Fruit fly (Drosophila melanogaster) whole organism, embryonic: ENCODE results near the gene CG43350.

Source experiments
- Blimp-1 ChIP-seq: fragments of 200-800 bp; sonication (Bioruptor generic); optimal IDR thresholded peaks from 3 replicates; lab custom pipeline; 2018; ENCODE audit warnings: missing biosample characterization, missing genetic modification characterization, mild to moderate bottlenecking, moderate library complexity, missing genetic modification reagents
- CG10267 ChIP-seq: fragments of 200-800 bp; sonication (Bioruptor generic); optimal IDR thresholded peaks from 2 replicates; lab custom pipeline; 2018; ENCODE audit warnings: missing biosample characterization, mild to moderate bottlenecking, missing genetic modification characterization, moderate library complexity
- CG10366 ChIP-seq: fragments of 200-800 bp; sonication (Bioruptor generic); IDR thresholded peaks from 2 replicates; pipeline ENCODE4 v1.3.6; 2022; ENCODE audit warnings: missing biosample characterization, missing genetic modification characterization
- CG10654 ChIP-seq: fragments of 200-800 bp; sonication (Bioruptor generic); optimal IDR thresholded peaks from 2 replicates; lab custom pipeline; 2016; ENCODE audit warnings: missing biosample characterization, missing genetic modification characterization
- CG11093 ChIP-seq: fragments of 200-800 bp; sonication (Bioruptor generic); IDR thresholded peaks from 3 replicates; pipeline ENCODE4 v1.3.6; 2022; ENCODE audit warnings: missing biosample characterization, missing genetic modification characterization
- CG11456 ChIP-seq: fragments of 200-800 bp; sonication (Bioruptor generic); IDR thresholded peaks from 3 replicates; pipeline ENCODE4 v1.3.6; 2022; ENCODE audit warnings: missing biosample characterization, missing genetic modification characterization
- CG12659 ChIP-seq: fragments of 200-800 bp; sonication (Bioruptor generic); optimal IDR thresholded peaks from 3 replicates; lab custom pipeline; 2017; ENCODE audit warnings: mild to moderate bottlenecking, missing biosample characterization, missing genetic modification reagents, missing genetic modification characterization
- CG13775 ChIP-seq: fragments of 200-800 bp; sonication (Bioruptor generic); optimal IDR thresholded peaks from 3 replicates; lab custom pipeline; 2017; ENCODE audit warnings: missing biosample characterization, mild to moderate bottlenecking, missing genetic modification characterization
- CG1603 ChIP-seq: fragments of 200-800 bp; sonication (Bioruptor generic); optimal IDR thresholded peaks from 2 replicates; lab custom pipeline; 2019; ENCODE audit warnings: missing biosample characterization, mild to moderate bottlenecking, missing genetic modification characterization, moderate library complexity
- CG17361 ChIP-seq: fragments of 200-800 bp; sonication (Bioruptor generic); IDR thresholded peaks from 3 replicates; pipeline ENCODE4 v1.3.6; 2022; ENCODE audit warnings: missing biosample characterization, missing genetic modification characterization
- CG18476 ChIP-seq: fragments of 200-800 bp; sonication (Bioruptor generic); optimal IDR thresholded peaks from 2 replicates; lab custom pipeline; 2016; ENCODE audit warnings: missing biosample characterization, mild to moderate bottlenecking, missing genetic modification characterization
- CG2678 ChIP-seq: fragments of 200-800 bp; sonication (Bioruptor generic); optimal IDR thresholded peaks from 3 replicates; lab custom pipeline; 2019; ENCODE audit warnings: missing biosample characterization, mild to moderate bottlenecking, missing genetic modification characterization, moderate library complexity
- CG30403 ChIP-seq: fragments of 200-800 bp; sonication (Bioruptor generic); optimal IDR thresholded peaks from 3 replicates; lab custom pipeline; 2016; ENCODE audit warnings: missing biosample characterization, missing genetic modification characterization
- CG34422 ChIP-seq: fragments of 200-800 bp; sonication (Bioruptor generic); IDR thresholded peaks from 3 replicates; pipeline ENCODE4 v1.3.6; 2022; ENCODE audit warnings: missing biosample characterization, missing genetic modification characterization
- CG3726 ChIP-seq: fragments of 200-800 bp; sonication (Bioruptor generic); IDR thresholded peaks from 3 replicates; pipeline ENCODE4, ENCODE4 v1.3.6; 2022; ENCODE audit warnings: missing biosample characterization, missing genetic modification characterization
- CG3838 ChIP-seq: fragments of 200-800 bp; sonication (Bioruptor generic); optimal IDR thresholded peaks from 3 replicates; lab custom pipeline; 2016; ENCODE audit warnings: missing biosample characterization, missing genetic modification characterization
- CG42726 ChIP-seq: fragments of 200-800 bp; sonication (Bioruptor generic); IDR thresholded peaks from 2 replicates; pipeline ENCODE4 v1.3.6; 2022; ENCODE audit warnings: missing biosample characterization, missing genetic modification characterization; ENCODE audit not compliant: partially characterized antibody
- CG6791 ChIP-seq: fragments of 200-800 bp; sonication (Bioruptor generic); IDR thresholded peaks from 3 replicates; pipeline ENCODE4 v1.3.6; 2022; ENCODE audit warnings: missing biosample characterization, missing genetic modification characterization; ENCODE audit not compliant: partially characterized antibody
- CG6813 ChIP-seq: fragments of 200-800 bp; sonication (Bioruptor generic); optimal IDR thresholded peaks from 2 replicates; lab custom pipeline; 2017; ENCODE audit warnings: missing biosample characterization, missing genetic modification characterization, mild to moderate bottlenecking, moderate library complexity, missing genetic modification reagents
- CG8944 ChIP-seq: fragments of 200-800 bp; sonication (Bioruptor generic); optimal IDR thresholded peaks from 3 replicates; lab custom pipeline; 2016; ENCODE audit warnings: missing biosample characterization, missing genetic modification characterization
- CG9727 ChIP-seq: fragments of 200-800 bp; sonication (Bioruptor generic); optimal IDR thresholded peaks from 3 replicates; lab custom pipeline; 2017; ENCODE audit warnings: missing biosample characterization, mild to moderate bottlenecking, missing genetic modification characterization
- CG9932 ChIP-seq: fragments of 200-800 bp; sonication (Bioruptor generic); IDR thresholded peaks from 2 replicates; pipeline ENCODE4 v1.3.6; 2022; ENCODE audit warnings: missing biosample characterization, missing genetic modification characterization
- CoRest ChIP-seq: fragments of 200-800 bp; sonication (Bioruptor generic); optimal IDR thresholded peaks from 3 replicates; lab custom pipeline; 2018; ENCODE audit warnings: missing biosample characterization, mild to moderate bottlenecking, missing genetic modification characterization, moderate library complexity
- CrebB ChIP-seq: fragments of 200-800 bp; sonication (Bioruptor generic); optimal IDR thresholded peaks from 3 replicates; lab custom pipeline; 2018; ENCODE audit warnings: missing biosample characterization, mild to moderate bottlenecking, missing genetic modification characterization
- Fer2 ChIP-seq: fragments of 200-800 bp; sonication (Bioruptor generic); optimal IDR thresholded peaks from 2 replicates; lab custom pipeline; 2018; ENCODE audit warnings: missing biosample characterization, mild to moderate bottlenecking, missing genetic modification characterization, moderate library complexity
- Fer3 ChIP-seq: fragments of 200-800 bp; sonication (Bioruptor generic); optimal IDR thresholded peaks from 2 replicates; lab custom pipeline; 2018; ENCODE audit warnings: missing biosample characterization, mild to moderate bottlenecking, missing genetic modification characterization, moderate library complexity
- GATAe ChIP-seq: fragments of 200-800 bp; sonication (Bioruptor generic); conservative IDR thresholded peaks from 2 replicates; pipeline ENCODE4 v1.3.6; 2022; ENCODE audit warnings: missing biosample characterization, missing genetic modification characterization
- Hr51 ChIP-seq, 2 experiments: fragments of 200-800 bp; sonication (Bioruptor generic); optimal IDR thresholded peaks; 2 replicates in 1 of 2; 3 replicates in 1 of 2; lab custom pipeline; 2016 to 2018; ENCODE audit warnings: missing biosample characterization in 2 of 2, missing genetic modification characterization in 2 of 2, mild to moderate bottlenecking in 1 of 2, moderate library complexity in 1 of 2
- Hr78 ChIP-seq, 2 experiments: fragments of 200-800 bp in 1 of 2; fragments of >200 bp in 1 of 2; sonication (Bioruptor generic) in 1 of 2; optimal IDR thresholded peaks; 2 replicates each; lab custom pipeline; 2017 to 2019; ENCODE audit warnings: missing biosample characterization in 2 of 2, missing genetic modification characterization in 2 of 2, mild to moderate bottlenecking in 1 of 2, moderate library complexity in 1 of 2
- MBD-R2 ChIP-seq: fragments of 200-800 bp; sonication (Bioruptor generic); IDR thresholded peaks from 2 replicates; pipeline ENCODE4 v1.3.6; 2022; ENCODE audit warnings: missing biosample characterization, missing genetic modification characterization
- Xrp1 ChIP-seq: fragments of 200-800 bp; sonication (Bioruptor generic); IDR thresholded peaks from 2 replicates; pipeline ENCODE4 v1.3.6; 2022; ENCODE audit warnings: missing biosample characterization, missing genetic modification characterization
- ase ChIP-seq: fragments of 200-800 bp; sonication (Bioruptor generic); IDR thresholded peaks from 3 replicates; pipeline ENCODE4 v1.3.6; 2022; ENCODE audit warnings: missing biosample characterization, missing genetic modification characterization
- bsh ChIP-seq, 2 experiments: fragments of 200-800 bp; sonication (Bioruptor generic); optimal IDR thresholded peaks; 2 replicates each; lab custom pipeline; 2017 to 2018; ENCODE audit warnings: mild to moderate bottlenecking in 2 of 2, missing biosample characterization in 2 of 2, missing genetic modification characterization in 2 of 2, moderate library complexity in 1 of 2
- chm ChIP-seq: fragments of 200-800 bp; sonication (Bioruptor generic); IDR thresholded peaks from 2 replicates; pipeline ENCODE4 v1.3.6; 2022; ENCODE audit warnings: missing biosample characterization, missing genetic modification characterization
- dimm ChIP-seq: fragments of 200-800 bp; sonication (Bioruptor generic); IDR thresholded peaks from 2 replicates; pipeline ENCODE4 v1.3.6; 2022; ENCODE audit warnings: missing biosample characterization, missing genetic modification characterization
- emc ChIP-seq: fragments of 200-800 bp; sonication (Bioruptor generic); optimal IDR thresholded peaks from 2 replicates; lab custom pipeline; 2016; ENCODE audit warnings: missing biosample characterization, missing genetic modification characterization
- ewg ChIP-seq: fragments of 200-800 bp; sonication (Bioruptor generic); optimal IDR thresholded peaks from 3 replicates; lab custom pipeline; 2017; ENCODE audit warnings: mild to moderate bottlenecking, missing biosample characterization, missing genetic modification reagents, missing genetic modification characterization
- ftz-f1 ChIP-seq: fragments of 200-800 bp; sonication (Bioruptor generic); optimal IDR thresholded peaks from 2 replicates; lab custom pipeline; 2016; ENCODE audit warnings: missing biosample characterization, missing genetic modification characterization
- gro ChIP-seq: fragments of 200-800 bp; sonication (Bioruptor generic); optimal IDR thresholded peaks from 2 replicates; lab custom pipeline; 2016; ENCODE audit warnings: missing biosample characterization, missing genetic modification characterization
- gsb ChIP-seq: fragments of 200-800 bp; sonication (Bioruptor generic); IDR thresholded peaks from 2 replicates; pipeline ENCODE4 v1.3.6; 2022; ENCODE audit warnings: missing biosample characterization, missing genetic modification characterization
- jumu ChIP-seq: fragments of 200-800 bp; sonication (Bioruptor generic); optimal IDR thresholded peaks from 3 replicates; lab custom pipeline; 2016; ENCODE audit warnings: missing biosample characterization, missing genetic modification characterization
- knrl ChIP-seq: fragments of 200-800 bp; sonication (Bioruptor generic); IDR thresholded peaks from 3 replicates; pipeline ENCODE4 v1.3.6; 2022; ENCODE audit warnings: missing biosample characterization, missing genetic modification characterization; ENCODE audit not compliant: partially characterized antibody
- lab ChIP-seq: fragments of 200-800 bp; sonication (Bioruptor generic); optimal IDR thresholded peaks from 3 replicates; lab custom pipeline; 2017; ENCODE audit warnings: missing biosample characterization, missing genetic modification characterization, mild to moderate bottlenecking, moderate library complexity, missing genetic modification reagents
- lov ChIP-seq, 2 experiments: fragments of 200-800 bp in 1 of 2; fragments of >200 bp in 1 of 2; sonication (Bioruptor generic) in 1 of 2; IDR thresholded peaks in 1 of 2; optimal IDR thresholded peaks in 1 of 2; 2 replicates in 1 of 2; 3 replicates in 1 of 2; pipeline versions ENCODE4 v1.3.6 to Lab custom; 2017 to 2022; ENCODE audit warnings: missing biosample characterization in 1 of 2, missing genetic modification characterization in 1 of 2
- odd ChIP-seq: fragments of 200-800 bp; sonication (Bioruptor generic); optimal IDR thresholded peaks from 2 replicates; lab custom pipeline; 2017; ENCODE audit warnings: missing biosample characterization, mild to moderate bottlenecking, missing genetic modification characterization
- otp ChIP-seq: fragments of 200-800 bp; sonication (Bioruptor generic); IDR thresholded peaks from 3 replicates; pipeline ENCODE4, ENCODE4 v1.3.6; 2022; ENCODE audit warnings: missing biosample characterization, missing genetic modification characterization
- schlank ChIP-seq: fragments of 200-800 bp; sonication (Bioruptor generic); optimal IDR thresholded peaks from 2 replicates; lab custom pipeline; 2018; ENCODE audit warnings: missing biosample characterization, mild to moderate bottlenecking, missing genetic modification characterization
- shn ChIP-seq: fragments of 200-800 bp; sonication (Bioruptor generic); optimal IDR thresholded peaks from 3 replicates; lab custom pipeline; 2016; ENCODE audit warnings: missing biosample characterization, missing genetic modification characterization
- tup ChIP-seq: fragments of 200-800 bp; sonication (Bioruptor generic); optimal IDR thresholded peaks from 2 replicates; lab custom pipeline; 2016; ENCODE audit warnings: missing biosample characterization, mild to moderate bottlenecking, missing genetic modification characterization, moderate library complexity
- unpg ChIP-seq: fragments of 200-800 bp; sonication (Bioruptor generic); optimal IDR thresholded peaks from 3 replicates; lab custom pipeline; 2018; ENCODE audit warnings: missing biosample characterization, mild to moderate bottlenecking, missing genetic modification characterization, moderate library complexity

CG43350 gene

dm6 chr2L:9387240-9387672 is 37.9 kb downstream of the CG43350 start, which contains the start of gene Aldh (continued):
- TF ChIP-seq bsh (GFP tag; optimal IDR thresholded peaks at IDR 0.05; lab: Kevin White, UChicago) = no peak
- no peak for TF ChIP-seq knrl (GFP tag; lab: Robert Waterston, UW)
- TF ChIP-seq Xrp1 (GFP tag; lab: Robert Waterston, UW) = no peak
- TF ChIP-seq Hr51 (GFP tag; optimal IDR thresholded peaks at IDR 0.05; lab: Kevin White, UChicago) = peak in 1 of 2 experiments; percentile 52
- TF ChIP-seq gsb (GFP tag; lab: Robert Waterston, UW) = no peak
- no peak for TF ChIP-seq schlank (tag; lab: Kevin White, UChicago)
- peak; percentile 21 for TF ChIP-seq CG9727 (GFP tag; lab: Kevin White, UChicago)
- TF ChIP-seq otp (GFP tag; lab: Robert Waterston, UW) = no peak
- peak; percentile 27 for TF ChIP-seq CG13775 (GFP tag; lab: Kevin White, UChicago)
- no peak for TF ChIP-seq chm (GFP tag; lab: Robert Waterston, UW)
- no peak for TF ChIP-seq ewg (GFP tag; lab: Kevin White, UChicago)
- no peak for TF ChIP-seq shn
- peak; percentile 75 for TF ChIP-seq CG9932 (GFP tag; lab: Robert Waterston, UW)
- TF ChIP-seq Blimp-1 = no peak
- TF ChIP-seq dimm (GFP tag; lab: Robert Waterston, UW) = no peak
- no peak for TF ChIP-seq jumu (GFP tag; lab: Kevin White, UChicago)
- TF ChIP-seq gro = no peak
- no peak for TF ChIP-seq CG1603
- TF ChIP-seq CG12659 (GFP tag; lab: Kevin White, UChicago) = peak; percentile 28
- peak; percentile 10 for TF ChIP-seq Fer3 (tag; lab: Kevin White, UChicago)
- TF ChIP-seq CG17361 (GFP tag; lab: Robert Waterston, UW) = no peak; the same call in 2 of the 3 replicates
- peak; percentile 24 for TF ChIP-seq odd
- no peak for TF ChIP-seq CG10267 (tag; lab: Kevin White, UChicago)
- no peak for TF ChIP-seq CG8944 (GFP tag; lab: Kevin White, UChicago)
- no peak for TF ChIP-seq CG10654 (GFP tag; lab: Kevin White, UChicago)
- no peak for TF ChIP-seq CG3726 (GFP tag; lab: Robert Waterston, UW)
- no peak for TF ChIP-seq MBD-R2 (GFP tag; lab: Robert Waterston, UW)
- no peak for TF ChIP-seq Hr78 (GFP tag; optimal IDR thresholded peaks at IDR 0.05; lab: Kevin White, UChicago)
- peak; percentile 40; the same call in 1 of the 2 replicates for TF ChIP-seq CG10366
- no peak for TF ChIP-seq CG42726 (GFP tag; lab: Robert Waterston, UW)
- TF ChIP-seq tup (GFP tag; lab: Kevin White, UChicago) = no peak
- TF ChIP-seq CG2678 (tag; lab: Kevin White, UChicago) = peak; percentile 75
- TF ChIP-seq unpg (GFP tag; lab: Kevin White, UChicago) = no peak
- peak; percentile 52 for TF ChIP-seq lab
- no peak for TF ChIP-seq CG3838 (GFP tag; lab: Kevin White, UChicago)
- no peak for TF ChIP-seq CG6813 (GFP tag; lab: Kevin White, UChicago)
- TF ChIP-seq emc (GFP tag; lab: Kevin White, UChicago) = no peak
- no peak for TF ChIP-seq CG34422 (GFP tag; lab: Robert Waterston, UW)
- no peak for TF ChIP-seq Fer2 (tag; lab: Kevin White, UChicago)
- no peak for TF ChIP-seq CG6791 (GFP tag; lab: Robert Waterston, UW)
- TF ChIP-seq CG11093 (GFP tag; lab: Robert Waterston, UW) = no peak
- TF ChIP-seq CG18476 (GFP tag; lab: Kevin White, UChicago) = no peak
- peak; percentile 58 for TF ChIP-seq CoRest
- peak; percentile 70 for TF ChIP-seq GATAe (GFP tag; lab: Robert Waterston, UW)
- no peak for TF ChIP-seq CrebB
- no peak for TF ChIP-seq ase (GFP tag; lab: Robert Waterston, UW)
- peak; percentile 17 for TF ChIP-seq CG30403 (GFP tag; lab: Kevin White, UChicago)
- no peak for TF ChIP-seq lov (optimal IDR thresholded peaks at IDR 0.05; lab: Kevin White, UChicago)
- no peak for TF ChIP-seq lov (GFP tag; IDR thresholded peaks at IDR 0.05; lab: Robert Waterston, UW)
- no peak for TF ChIP-seq ftz-f1
- TF ChIP-seq CG11456 = no peak
